Worm (Caenorhabditis elegans) whole organism, L3 larva: ENCODE results near the gene F41E6.17.

Experiments
- R02D3.7 ChIP-seq: fragments of 150-350 bp; optimal IDR thresholded peaks from 2 replicates; lab custom pipeline; 2014; ENCODE audit warnings: missing biosample characterization, missing genetic modification characterization
- aly-2 ChIP-seq: fragments of 150-350 bp; optimal IDR thresholded peaks from 2 replicates; lab custom pipeline; 2014; ENCODE audit warnings: missing biosample characterization, missing genetic modification characterization
- ama-1 ChIP-seq: fragments of 150-350 bp; optimal IDR thresholded peaks from 2 replicates; lab custom pipeline; 2018
- ceh-16 ChIP-seq: sonication (generic microtip); optimal IDR thresholded peaks from 2 replicates; lab custom pipeline; 2017; ENCODE audit warnings: missing biosample characterization, missing genetic modification characterization
- ceh-28 ChIP-seq: fragments of 150-350 bp; optimal IDR thresholded peaks from 2 replicates; lab custom pipeline; 2014; ENCODE audit warnings: missing biosample characterization, missing genetic modification reagents, missing genetic modification characterization
- ceh-82 ChIP-seq: fragments of 150-350 bp; optimal IDR thresholded peaks from 2 replicates; lab custom pipeline; 2014; ENCODE audit warnings: missing biosample characterization, missing genetic modification characterization
- ceh-9 ChIP-seq: sonication (generic microtip); optimal IDR thresholded peaks from 2 replicates; lab custom pipeline; 2018; ENCODE audit warnings: missing biosample characterization, missing genetic modification characterization
- daf-12 ChIP-seq: fragments of 150-350 bp; optimal IDR thresholded peaks from 2 replicates; lab custom pipeline; 2014; ENCODE audit warnings: missing biosample characterization, missing genetic modification reagents, missing genetic modification characterization
- egl-27 ChIP-seq: sonication (generic microtip); optimal IDR thresholded peaks from 4 replicates; lab custom pipeline; 2017; ENCODE audit warnings: missing biosample characterization, missing genetic modification reagents, missing genetic modification characterization
- elt-1 ChIP-seq: fragments of 150-350 bp; optimal IDR thresholded peaks from 2 replicates; lab custom pipeline; 2014; ENCODE audit warnings: missing biosample characterization, missing genetic modification characterization
- elt-2 ChIP-seq: sonication (generic microtip); optimal IDR thresholded peaks from 2 replicates; lab custom pipeline; 2016; ENCODE audit warnings: missing genetic modification reagents, mild to moderate bottlenecking, missing genetic modification characterization, missing compliant biosample characterization
- eor-1 ChIP-seq, 2 experiments: fragments of 150-350 bp; optimal IDR thresholded peaks; 2 replicates each; lab custom pipeline; 2014 to 2018; ENCODE audit warnings: missing biosample characterization in 2 of 2, missing genetic modification characterization in 2 of 2
- lin-15B ChIP-seq: fragments of 150-350 bp; optimal IDR thresholded peaks from 2 replicates; lab custom pipeline; 2014; ENCODE audit warnings: missing biosample characterization, missing genetic modification characterization
- lin-39 ChIP-seq: fragments of 150-350 bp; optimal IDR thresholded peaks from 2 replicates; lab custom pipeline; 2018; ENCODE audit warnings: missing biosample characterization, missing genetic modification reagents, missing genetic modification characterization
- mdl-1 ChIP-seq: fragments of 150-350 bp; optimal IDR thresholded peaks from 2 replicates; lab custom pipeline; 2014; ENCODE audit warnings: missing biosample characterization, missing genetic modification characterization
- mml-1 ChIP-seq: fragments of 150-350 bp; sonication (generic microtip); optimal IDR thresholded peaks from 3 replicates; lab custom pipeline; 2014; ENCODE audit warnings: missing biosample characterization, missing genetic modification characterization
- nfya-1 ChIP-seq: sonication (generic microtip); optimal IDR thresholded peaks from 2 replicates; lab custom pipeline; 2017; ENCODE audit warnings: missing genetic modification characterization, mild to moderate bottlenecking, missing compliant biosample characterization, antibody characterized with exemption, moderate library complexity; ENCODE audit not compliant: insufficient read depth
- nhr-11 ChIP-seq: fragments of 150-350 bp; optimal IDR thresholded peaks from 2 replicates; lab custom pipeline; 2014; ENCODE audit warnings: missing biosample characterization, missing genetic modification characterization
- nhr-12 ChIP-seq: fragments of 150-350 bp; optimal IDR thresholded peaks from 2 replicates; lab custom pipeline; 2014; ENCODE audit warnings: missing biosample characterization, missing genetic modification characterization
- nhr-23 ChIP-seq: fragments of 150-350 bp; optimal IDR thresholded peaks from 2 replicates; lab custom pipeline; 2014; ENCODE audit warnings: missing biosample characterization, missing genetic modification reagents, missing genetic modification characterization
- nhr-237 ChIP-seq: fragments of 150-350 bp; optimal IDR thresholded peaks from 2 replicates; lab custom pipeline; 2014; ENCODE audit warnings: missing biosample characterization, missing genetic modification characterization
- nhr-25 ChIP-seq: sonication (generic microtip); optimal IDR thresholded peaks from 2 replicates; lab custom pipeline; 2017; ENCODE audit warnings: missing biosample characterization, missing genetic modification characterization
- nhr-43 ChIP-seq: sonication (generic microtip); optimal IDR thresholded peaks from 2 replicates; lab custom pipeline; 2016; ENCODE audit warnings: mild to moderate bottlenecking, missing genetic modification characterization, missing compliant biosample characterization; ENCODE audit not compliant: poor library complexity, severe bottlenecking
- nhr-76 ChIP-seq: fragments of 150-350 bp; sonication (generic microtip); optimal IDR thresholded peaks from 5 replicates; lab custom pipeline; 2014; ENCODE audit warnings: missing biosample characterization, missing genetic modification characterization
- nhr-77 ChIP-seq: fragments of 150-350 bp; optimal IDR thresholded peaks from 2 replicates; lab custom pipeline; 2014; ENCODE audit warnings: missing biosample characterization, missing genetic modification characterization
- pha-4 ChIP-seq: fragments of 150-350 bp; optimal IDR thresholded peaks from 2 replicates; lab custom pipeline; 2014; ENCODE audit warnings: missing biosample characterization, missing genetic modification reagents, missing genetic modification characterization
- pqm-1 ChIP-seq: fragments of 150-350 bp; optimal IDR thresholded peaks from 2 replicates; lab custom pipeline; 2017; ENCODE audit warnings: missing biosample characterization, missing genetic modification characterization, inconsistent platforms
- sea-2 ChIP-seq: fragments of 150-350 bp; sonication (generic microtip); optimal IDR thresholded peaks from 4 replicates; lab custom pipeline; 2014; ENCODE audit warnings: missing biosample characterization, missing genetic modification reagents, missing genetic modification characterization
- skn-1 ChIP-seq: fragments of 150-350 bp; optimal IDR thresholded peaks from 2 replicates; lab custom pipeline; 2014; ENCODE audit warnings: missing biosample characterization, missing genetic modification characterization
- snpc-4 ChIP-seq: fragments of 150-350 bp; optimal IDR thresholded peaks from 2 replicates; lab custom pipeline; 2014; ENCODE audit warnings: missing biosample characterization, missing genetic modification characterization
- tbx-2 ChIP-seq: sonication (generic microtip); optimal IDR thresholded peaks from 2 replicates; lab custom pipeline; 2016; ENCODE audit warnings: mild to moderate bottlenecking, missing genetic modification characterization, missing compliant biosample characterization
- unc-39 ChIP-seq: sonication (generic microtip); optimal IDR thresholded peaks from 4 replicates; lab custom pipeline; 2017; ENCODE audit warnings: missing biosample characterization, missing genetic modification characterization
- unc-62 ChIP-seq: fragments of 150-350 bp; sonication (generic microtip); optimal IDR thresholded peaks from 4 replicates; lab custom pipeline; 2014; ENCODE audit warnings: missing biosample characterization, missing genetic modification reagents, missing genetic modification characterization

The F41E6.17 gene

ce11 chrV:8665765-8666164 lies 41.9 kb downstream of the F41E6.17 start, which contains the start of gene ZC190.4:
Gene ZC190.4, plus strand, starts transcription at chrV:8666065.
- TF ChIP-seq tbx-2 (tag; lab: Kevin White, UChicago) = no peak
- no peak for TF ChIP-seq nhr-23 (tag; lab: Kevin White, UChicago)
- TF ChIP-seq egl-27 (tag; lab: Kevin White, UChicago) = no peak
- TF ChIP-seq snpc-4 (tag; lab: Kevin White, UChicago) = no peak
- TF ChIP-seq nhr-11 (tag; lab: Kevin White, UChicago) = no peak
- no peak for TF ChIP-seq nhr-12 (tag; lab: Kevin White, UChicago)
- no peak for TF ChIP-seq lin-15B (tag; lab: Kevin White, UChicago)
- TF ChIP-seq mml-1 (tag; lab: Kevin White, UChicago) = no peak
- TF ChIP-seq nhr-25 (tag; lab: Kevin White, UChicago) = no peak
- TF ChIP-seq ceh-16 (tag; lab: Kevin White, UChicago) = no peak
- TF ChIP-seq eor-1 (tag; optimal IDR thresholded peaks at IDR 0.05; lab: Kevin White, UChicago) = no peak
- TF ChIP-seq nhr-77 (tag; lab: Kevin White, UChicago) = no peak
- no peak for TF ChIP-seq nhr-237

- TF ChIP-seq nfya-1 (no peak), ceh-28 (tag; lab: Kevin White, UChicago) (no peak), tbx-2 (tag; lab: Kevin White, UChicago) (no peak), elt-2 (no peak), skn-1 (tag; lab: Kevin White, UChicago) (no peak), sea-2 (GFP tag; lab: Kevin White, UChicago) (no peak), pqm-1 (no peak), nhr-25 (tag; lab: Kevin White, UChicago) (peak; percentile 30), nhr-77 (tag; lab: Kevin White, UChicago) (no peak), ama-1 (lab: Kevin White, UChicago) (no peak), pha-4 (tag; lab: Kevin White, UChicago) (no peak), ceh-16 (tag; lab: Kevin White, UChicago) (no peak), lin-39 (peak; percentile 4), unc-62 (GFP tag; lab: Kevin White, UChicago) (no peak), nhr-43 (tag; lab: Kevin White, UChicago) (no peak), ceh-9 (tag; lab: Kevin White, UChicago) (no peak)
These were observed 43.5 kb downstream of the F41E6.17 start for ce11 chrV:8667230-8668021.

ce11 chrV:8668224-8668623 lies 44.3 kb downstream of the F41E6.17 start:
- TF ChIP-seq elt-1 (tag; lab: Kevin White, UChicago) (peak; percentile 83), mdl-1 (no peak), nfya-1 (no peak), nhr-25 (tag; lab: Kevin White, UChicago) (peak; percentile 44)
- TF ChIP-seq, all 47 proteins: peak for 2

- TF ChIP-seq aly-2 (no peak), unc-62 (GFP tag; lab: Kevin White, UChicago) (no peak), eor-1 (tag; optimal IDR thresholded peaks at IDR 0.05; lab: Kevin White, UChicago) (no peak), nhr-77 (tag; lab: Kevin White, UChicago) (no peak), lin-39 (no peak), nhr-25 (tag; lab: Kevin White, UChicago) (no peak)
These were observed 46.9 kb downstream of the F41E6.17 start for ce11 chrV:8670759-8671158.

ce11 chrV:8671568-8672123 lies 47.7 kb downstream of the F41E6.17 start:
- TF ChIP-seq snpc-4 (tag; lab: Kevin White, UChicago) (no peak), nhr-76 (tag; lab: Kevin White, UChicago) (peak; percentile 29), nhr-77 (tag; lab: Kevin White, UChicago) (peak; percentile 70), mml-1 (tag; lab: Kevin White, UChicago) (no peak), egl-27 (tag; lab: Kevin White, UChicago) (no peak), daf-12 (no peak), ceh-82 (tag; lab: Kevin White, UChicago) (no peak), unc-39 (tag; lab: Kevin White, UChicago) (no peak), R02D3.7 (tag; lab: Kevin White, UChicago) (peak; percentile 5), aly-2 (peak; percentile 87)
- TF ChIP-seq, all 47 proteins: peak for 4
